Comparison of ENCODE assay signal across 5 fruit fly cellular contexts in the genomic region with DNA sequence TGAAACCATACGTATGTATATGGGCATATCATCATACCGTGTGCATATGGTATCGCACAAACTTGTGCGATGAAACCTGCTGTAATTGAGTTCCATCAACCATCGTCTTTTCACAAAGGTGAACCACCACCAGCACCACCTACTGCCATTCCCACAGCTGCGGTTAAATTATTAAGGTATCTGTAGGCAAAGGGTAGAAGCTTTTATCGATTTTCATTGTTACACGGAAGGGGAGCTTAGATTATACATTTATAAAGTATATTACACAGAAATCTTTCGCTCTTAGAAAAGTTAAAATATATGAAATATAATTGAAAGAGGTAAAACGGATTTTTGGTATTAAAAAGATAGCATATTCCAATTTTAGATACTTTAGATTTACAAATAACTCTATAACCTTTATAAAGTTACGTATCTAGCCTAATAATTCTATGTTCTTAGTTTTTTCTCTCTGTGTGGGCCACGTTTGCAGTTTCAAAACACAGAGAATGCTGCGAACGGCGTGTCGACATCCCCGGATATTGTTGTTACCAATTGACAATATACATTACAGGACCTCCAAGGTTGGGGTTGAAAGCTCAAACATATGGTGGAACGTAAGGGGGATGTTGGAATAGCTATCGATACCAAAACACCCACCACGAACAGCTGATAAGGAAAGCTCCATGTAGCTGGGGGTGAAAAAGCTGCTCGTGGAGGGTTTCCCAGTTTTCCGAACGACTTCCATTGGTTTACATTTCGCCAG.
A peak's percentile ranks its signal among the peaks of the same experiment; 100 is the strongest.
TF ChIP-seq lines count a peak whose summit lies in the region.

Gene CG6495 (plus strand): TSS at position 695 of the 745 bp plus-strand sequence.

- no peak for TF ChIP-seq CTCF in whole organism, embryonic (GFP tag; optimal IDR thresholded peaks at IDR 0.05; lab: Kevin White, UChicago)

TF ChIP-seq in whole organism, adult, 20 proteins besides CTCF, POLR2A, EP300 and RAD21:
- TF ChIP-seq tj (GFP tag; optimal IDR thresholded peaks at IDR 0.05; lab: Kevin White, UChicago) = peak; percentile 8
- TF ChIP-seq CG33017 (tag; optimal IDR thresholded peaks at IDR 0.05; lab: Kevin White, UChicago) = peak; percentile 44
- peak; percentile 10 for TF ChIP-seq CG12768 (GFP tag; optimal IDR thresholded peaks at IDR 0.05; lab: Kevin White, UChicago)
- no peak for TF ChIP-seq ovo (GFP tag; optimal IDR thresholded peaks at IDR 0.05; lab: Kevin White, UChicago)

TF ChIP-seq in whole organism, embryonic, 481 proteins besides CTCF, POLR2A, EP300 and RAD21 (continues in another document):
- TF ChIP-seq CG4617 (GFP tag; optimal IDR thresholded peaks at IDR 0.05; lab: Kevin White, UChicago; ENCODE audit: borderline replicate concordance) (no peak), otp (GFP tag; IDR thresholded peaks at IDR 0.05; lab: Robert Waterston, UW) (no peak), Mad (GFP tag; optimal IDR thresholded peaks at IDR 0.05; lab: Kevin White, UChicago) (no peak), CG16813 (GFP tag; IDR thresholded peaks at IDR 0.05; lab: Robert Waterston, UW; ENCODE audit: partially characterized antibody) (no peak), dysf (GFP tag; IDR thresholded peaks at IDR 0.05; lab: Robert Waterston, UW) (peak; percentile 45; the same call in 2 of the 3 replicates), CG31365 (tag; optimal IDR thresholded peaks at IDR 0.05; lab: Kevin White, UChicago) (no peak), CG10462 (GFP tag; optimal IDR thresholded peaks at IDR 0.05; lab: Kevin White, UChicago) (no peak), GATAe (GFP tag; conservative IDR thresholded peaks at IDR 0.05; lab: Robert Waterston, UW) (no peak), pb (GFP tag; optimal IDR thresholded peaks at IDR 0.05; lab: Kevin White, UChicago) (no peak), CG12071 (GFP tag; optimal IDR thresholded peaks at IDR 0.05; lab: Kevin White, UChicago) (peak; percentile 1), CG2129 (GFP tag; IDR thresholded peaks at IDR 0.05; lab: Robert Waterston, UW; ENCODE audit: partially characterized antibody) (no peak), Atf6 (GFP tag; IDR thresholded peaks at IDR 0.05; lab: Robert Waterston, UW) (no peak), tgo (GFP tag; IDR thresholded peaks at IDR 0.05; lab: Robert Waterston, UW) (peak; percentile 50; the same call in 2 of the 3 replicates), Hr39 (optimal IDR thresholded peaks at IDR 0.05; lab: Kevin White, UChicago) (no peak), CG9876 (GFP tag; optimal IDR thresholded peaks at IDR 0.05; lab: Kevin White, UChicago) (no peak), D19A (tag; optimal IDR thresholded peaks at IDR 0.05; lab: Kevin White, UChicago) (peak; percentile 57), CG11093 (GFP tag; IDR thresholded peaks at IDR 0.05; lab: Robert Waterston, UW) (no peak), CG2712 (tag; optimal IDR thresholded peaks at IDR 0.05; lab: Kevin White, UChicago) (peak; percentile 73), Ets65A (GFP tag; lab: Kevin White, UChicago) (no peak)

TF ChIP-seq in whole organism, prepupa, 60 proteins besides CTCF, POLR2A, EP300 and RAD21 (continues in another document):
- TF ChIP-seq Eip75B (GFP tag; optimal IDR thresholded peaks at IDR 0.05; lab: Kevin White, UChicago) = peak; percentile 33
- no peak for TF ChIP-seq CG8119 (GFP tag; IDR thresholded peaks at IDR 0.05; lab: Robert Waterston, UW)
- TF ChIP-seq svp (GFP tag; lab: Kevin White, UChicago) = no peak
- TF ChIP-seq vri (GFP tag; optimal IDR thresholded peaks at IDR 0.05; lab: Kevin White, UChicago) = no peak
- TF ChIP-seq CG34406 (GFP tag; optimal IDR thresholded peaks at IDR 0.05; lab: Kevin White, UChicago) = peak; percentile 2
- no peak for TF ChIP-seq CG11902 (GFP tag; optimal IDR thresholded peaks at IDR 0.05; lab: Kevin White, UChicago)
- no peak for TF ChIP-seq Lpt (GFP tag; optimal IDR thresholded peaks at IDR 0.05; lab: Kevin White, UChicago)
- TF ChIP-seq CG10631 (GFP tag; optimal IDR thresholded peaks at IDR 0.05; lab: Kevin White, UChicago) = no peak
- no peak for TF ChIP-seq salr (GFP tag; optimal IDR thresholded peaks at IDR 0.05; lab: Kevin White, UChicago)
- no peak for TF ChIP-seq Hr38 (GFP tag; optimal IDR thresholded peaks at IDR 0.05; lab: Kevin White, UChicago)
- peak; percentile 14 for TF ChIP-seq topi (GFP tag; optimal IDR thresholded peaks at IDR 0.05; lab: Kevin White, UChicago)
- no peak for TF ChIP-seq fd59A (GFP tag; optimal IDR thresholded peaks at IDR 0.05; lab: Kevin White, UChicago)
- TF ChIP-seq CG31627 (GFP tag; optimal IDR thresholded peaks at IDR 0.05; lab: Kevin White, UChicago) = no peak
- TF ChIP-seq fkh (GFP tag; optimal IDR thresholded peaks at IDR 0.05; lab: Kevin White, UChicago) = no peak
- TF ChIP-seq CG6808 (GFP tag; optimal IDR thresholded peaks at IDR 0.05; lab: Kevin White, UChicago) = no peak
- TF ChIP-seq eg (GFP tag; IDR thresholded peaks at IDR 0.05; lab: Robert Waterston, UW) = no peak
- TF ChIP-seq CG11294 (GFP tag; IDR thresholded peaks at IDR 0.05; lab: Robert Waterston, UW) = no peak
- TF ChIP-seq Blimp-1 (GFP tag; optimal IDR thresholded peaks at IDR 0.05; lab: Kevin White, UChicago) = no peak
- TF ChIP-seq Sox14 (GFP tag; optimal IDR thresholded peaks at IDR 0.05; lab: Kevin White, UChicago) = no peak
- no peak for TF ChIP-seq lz (GFP tag; optimal IDR thresholded peaks at IDR 0.05; lab: Kevin White, UChicago)
- TF ChIP-seq pdm3 (GFP tag; optimal IDR thresholded peaks at IDR 0.05; lab: Kevin White, UChicago) = peak; percentile 28
- TF ChIP-seq CG6276 (GFP tag; optimal IDR thresholded peaks at IDR 0.05; lab: Kevin White, UChicago) = no peak

TF ChIP-seq in whole organism, pupa, 21 proteins besides CTCF, POLR2A, EP300 and RAD21:
- TF ChIP-seq CG12605 (GFP tag; IDR thresholded peaks at IDR 0.05; lab: Robert Waterston, UW) = no peak
- no peak for TF ChIP-seq Snoo (tag; optimal IDR thresholded peaks at IDR 0.05; lab: Kevin White, UChicago)
- peak; percentile 61 for TF ChIP-seq CG8159 (tag; optimal IDR thresholded peaks at IDR 0.05; lab: Kevin White, UChicago)
- TF ChIP-seq CG10348 (GFP tag; IDR thresholded peaks at IDR 0.05; lab: Robert Waterston, UW) = no peak
- 0 out of 2 replicates have a peak, but pooled peaks have one; percentile 13 for TF ChIP-seq Ets98B (GFP tag; IDR thresholded peaks at IDR 0.05; lab: Robert Waterston, UW)
- TF ChIP-seq Pif1A (GFP tag; optimal IDR thresholded peaks at IDR 0.05; lab: Kevin White, UChicago) = no peak
- peak; percentile 35 for TF ChIP-seq CG17806 (tag; optimal IDR thresholded peaks at IDR 0.05; lab: Kevin White, UChicago)
- TF ChIP-seq CG4496 (GFP tag; IDR thresholded peaks at IDR 0.05; lab: Robert Waterston, UW) = no peak
- peak; percentile 12 for TF ChIP-seq CG8301 (tag; optimal IDR thresholded peaks at IDR 0.05; lab: Kevin White, UChicago)
- TF ChIP-seq Pif1B (GFP tag; optimal IDR thresholded peaks at IDR 0.05; lab: Kevin White, UChicago) = peak; percentile 13
- peak; percentile 34 for TF ChIP-seq CG9948 (tag; optimal IDR thresholded peaks at IDR 0.05; lab: Kevin White, UChicago)
- TF ChIP-seq CG15710 (tag; optimal IDR thresholded peaks at IDR 0.05; lab: Kevin White, UChicago) = peak; percentile 30
- no peak for TF ChIP-seq rn (GFP tag; IDR thresholded peaks at IDR 0.05; lab: Robert Waterston, UW)
- no peak for TF ChIP-seq gl (tag; optimal IDR thresholded peaks at IDR 0.05; lab: Kevin White, UChicago)
- no peak for TF ChIP-seq CG32121 (GFP tag; IDR thresholded peaks at IDR 0.05; lab: Robert Waterston, UW)
- no peak for TF ChIP-seq CG14655 (GFP tag; optimal IDR thresholded peaks at IDR 0.05; lab: Kevin White, UChicago)

TF ChIP-seq in whole organism, wandering third instar larva, 38 proteins besides CTCF, POLR2A, EP300 and RAD21:
- TF ChIP-seq h (GFP tag; optimal IDR thresholded peaks at IDR 0.05; lab: Kevin White, UChicago) (peak; percentile 22), HLH106 (tag; optimal IDR thresholded peaks at IDR 0.05; lab: Kevin White, UChicago) (peak; percentile 11), fru (GFP tag; optimal IDR thresholded peaks at IDR 0.05; lab: Kevin White, UChicago) (peak; percentile 27), GATAd (GFP tag; optimal IDR thresholded peaks at IDR 0.05; lab: Kevin White, UChicago) (no peak), OdsH (GFP tag; optimal IDR thresholded peaks at IDR 0.05; lab: Kevin White, UChicago) (peak; percentile 17), dl (GFP tag; optimal IDR thresholded peaks at IDR 0.05; lab: Kevin White, UChicago; ENCODE audit: insufficient read depth in 1 of 2, partially characterized antibody in 2 of 2) (no peak), Sp1 (GFP tag; optimal IDR thresholded peaks at IDR 0.05; lab: Kevin White, UChicago) (peak; percentile 43), foxo (GFP tag; optimal IDR thresholded peaks at IDR 0.05; lab: Kevin White, UChicago) (peak in 1 of 2 experiments; percentile 22)
